Worm (Caenorhabditis elegans) whole organism, mixed stage, embryonic: Measurements from ENCODE around the gene C03H5.7.

Source experiments
- bed-3 ChIP-seq: fragments of 200-800 bp; sonication (Bioruptor generic); optimal IDR thresholded peaks from 3 replicates; lab custom pipeline; 2018; ENCODE audit warnings: mild to moderate bottlenecking, missing genetic modification characterization, moderate library complexity, missing compliant biosample characterization
- blmp-1 ChIP-seq: fragments of 150-350 bp; optimal IDR thresholded peaks from 2 replicates; lab custom pipeline; 2014; ENCODE audit warnings: missing biosample characterization, missing genetic modification characterization
- ceh-39 ChIP-seq: fragments of 150-350 bp; optimal IDR thresholded peaks from 2 replicates; lab custom pipeline; 2014; ENCODE audit warnings: missing biosample characterization, missing genetic modification characterization
- ceh-43 ChIP-seq: fragments of 200-800 bp; sonication (Bioruptor generic); optimal IDR thresholded peaks from 2 replicates; lab custom pipeline; 2018; ENCODE audit warnings: mild to moderate bottlenecking, missing genetic modification characterization, moderate library complexity, missing compliant biosample characterization
- ceh-83 ChIP-seq: fragments of 200-800 bp; sonication (Bioruptor generic); optimal IDR thresholded peaks from 2 replicates; lab custom pipeline; 2018; ENCODE audit warnings: mild to moderate bottlenecking, missing genetic modification characterization, missing compliant biosample characterization
- ces-1 ChIP-seq: fragments of 150-350 bp; optimal IDR thresholded peaks from 2 replicates; lab custom pipeline; 2014; ENCODE audit warnings: missing biosample characterization, missing genetic modification reagents, missing genetic modification characterization
- cnd-1 ChIP-seq: fragments of 200-800 bp; sonication (Bioruptor generic); optimal IDR thresholded peaks from 2 replicates; lab custom pipeline; 2018; ENCODE audit warnings: mild to moderate bottlenecking, missing genetic modification characterization, missing compliant biosample characterization
- drap-1 ChIP-seq: fragments of 200-800 bp; sonication (Bioruptor generic); optimal IDR thresholded peaks from 3 replicates; lab custom pipeline; 2018; ENCODE audit warnings: mild to moderate bottlenecking, missing genetic modification characterization, missing compliant biosample characterization
- elt-1 ChIP-seq: sonication (generic microtip); optimal IDR thresholded peaks from 2 replicates; lab custom pipeline; 2017; ENCODE audit warnings: missing genetic modification characterization, mild to moderate bottlenecking, missing compliant biosample characterization, antibody characterized with exemption, moderate library complexity, borderline replicate concordance; ENCODE audit not compliant: insufficient read depth
- elt-3 ChIP-seq: fragments of 150-350 bp; optimal IDR thresholded peaks from 2 replicates; lab custom pipeline; 2014; ENCODE audit warnings: missing biosample characterization, missing genetic modification characterization
- ham-2 ChIP-seq: fragments of 200-800 bp; sonication (Bioruptor generic); optimal IDR thresholded peaks from 2 replicates; lab custom pipeline; 2018; ENCODE audit warnings: mild to moderate bottlenecking, missing genetic modification characterization, missing compliant biosample characterization
- hlh-1 ChIP-seq: fragments of 150-350 bp; optimal IDR thresholded peaks from 2 replicates; lab custom pipeline; 2014; ENCODE audit warnings: missing biosample characterization, missing genetic modification reagents, missing genetic modification characterization
- lin-13 ChIP-seq: fragments of 150-350 bp; optimal IDR thresholded peaks from 2 replicates; lab custom pipeline; 2014; ENCODE audit warnings: missing biosample characterization, missing genetic modification characterization
- lin-32 ChIP-seq: fragments of 200-800 bp; sonication (Bioruptor generic); optimal IDR thresholded peaks from 2 replicates; lab custom pipeline; 2018; ENCODE audit warnings: mild to moderate bottlenecking, missing genetic modification characterization, missing compliant biosample characterization
- lsy-2 ChIP-seq: fragments of 150-350 bp; optimal IDR thresholded peaks from 2 replicates; lab custom pipeline; 2014; ENCODE audit warnings: missing biosample characterization, missing genetic modification characterization
- mab-5 ChIP-seq: fragments of 150-350 bp; optimal IDR thresholded peaks from 2 replicates; lab custom pipeline; 2014; ENCODE audit warnings: missing biosample characterization, missing genetic modification characterization
- mep-1 ChIP-seq: fragments of 150-350 bp; optimal IDR thresholded peaks from 2 replicates; lab custom pipeline; 2017; ENCODE audit warnings: missing biosample characterization, missing genetic modification reagents, missing genetic modification characterization, inconsistent platforms
- mls-2 ChIP-seq: sonication (generic microtip); optimal IDR thresholded peaks from 2 replicates; lab custom pipeline; 2016; ENCODE audit warnings: mild to moderate bottlenecking, missing genetic modification characterization, moderate library complexity, missing compliant biosample characterization
- nhr-12 ChIP-seq: fragments of 150-350 bp; optimal IDR thresholded peaks from 2 replicates; lab custom pipeline; 2014; ENCODE audit warnings: missing biosample characterization, missing genetic modification characterization
- nhr-237 ChIP-seq: fragments of 150-350 bp; optimal IDR thresholded peaks from 2 replicates; lab custom pipeline; 2014; ENCODE audit warnings: missing biosample characterization, missing genetic modification characterization
- nhr-28 ChIP-seq: fragments of 150-350 bp; optimal IDR thresholded peaks from 2 replicates; lab custom pipeline; 2014; ENCODE audit warnings: missing biosample characterization, missing genetic modification characterization
- nhr-76 ChIP-seq: sonication (generic microtip); optimal IDR thresholded peaks from 2 replicates; lab custom pipeline; 2017; ENCODE audit warnings: missing biosample characterization, missing genetic modification characterization
- pha-4 ChIP-seq: fragments of 150-350 bp; optimal IDR thresholded peaks from 2 replicates; lab custom pipeline; 2018; ENCODE audit warnings: missing biosample characterization, missing genetic modification reagents, missing genetic modification characterization
- sem-2 ChIP-seq: fragments of 200-800 bp; sonication (Bioruptor generic); optimal IDR thresholded peaks from 2 replicates; lab custom pipeline; 2018; ENCODE audit warnings: mild to moderate bottlenecking, missing genetic modification characterization, missing compliant biosample characterization
- snpc-4 ChIP-seq: fragments of 150-350 bp; optimal IDR thresholded peaks from 2 replicates; lab custom pipeline; 2014; ENCODE audit warnings: missing biosample characterization, missing genetic modification characterization
- sptf-1 ChIP-seq: sonication (generic microtip); optimal IDR thresholded peaks from 2 replicates; lab custom pipeline; 2017; ENCODE audit warnings: mild to moderate bottlenecking, missing genetic modification characterization, moderate library complexity, missing compliant biosample characterization
- tbx-8 ChIP-seq: fragments of 200-800 bp; sonication (Bioruptor generic); optimal IDR thresholded peaks from 2 replicates; lab custom pipeline; 2018; ENCODE audit warnings: mild to moderate bottlenecking, missing genetic modification characterization, moderate library complexity, missing compliant biosample characterization
- unc-120 ChIP-seq: sonication (generic microtip); optimal IDR thresholded peaks from 2 replicates; lab custom pipeline; 2017; ENCODE audit warnings: missing genetic modification characterization, missing compliant biosample characterization; ENCODE audit not compliant: poor library complexity, severe bottlenecking
- unc-39 ChIP-seq: fragments of 150-350 bp; optimal IDR thresholded peaks from 2 replicates; lab custom pipeline; 2014; ENCODE audit warnings: missing biosample characterization, missing genetic modification characterization
- unc-62 ChIP-seq: fragments of 150-350 bp; optimal IDR thresholded peaks from 2 replicates; lab custom pipeline; 2014; ENCODE audit warnings: missing biosample characterization, missing genetic modification reagents, missing genetic modification characterization
- zip-8 ChIP-seq: fragments of 150-350 bp; optimal IDR thresholded peaks from 2 replicates; lab custom pipeline; 2014; ENCODE audit warnings: missing biosample characterization, missing genetic modification characterization
- ztf-11 ChIP-seq: fragments of 150-350 bp; optimal IDR thresholded peaks from 2 replicates; lab custom pipeline; 2014; ENCODE audit warnings: missing biosample characterization, missing genetic modification characterization

The C03H5.7 gene

ce11 chrII:370394-370793 lies 9.6 kb upstream of the C03H5.7 start:
- no peak for TF ChIP-seq drap-1 (GFP tag; lab: Kevin White, UChicago)
- no peak for TF ChIP-seq cnd-1 (tag; lab: Kevin White, UChicago)
- TF ChIP-seq unc-120 = no peak
- no peak for TF ChIP-seq tbx-8 (GFP tag; lab: Kevin White, UChicago)
- TF ChIP-seq bed-3 (GFP tag; lab: Kevin White, UChicago) = no peak
- TF ChIP-seq sem-2 = no peak

ce11 chrII:371549-371948 lies 8.5 kb upstream of the C03H5.7 start:
- TF ChIP-seq ceh-39 (tag; lab: Kevin White, UChicago) = no peak
- TF ChIP-seq mab-5 (tag; lab: Kevin White, UChicago) = no peak
- no peak for TF ChIP-seq lin-32
- TF ChIP-seq unc-62 (GFP tag; lab: Kevin White, UChicago) = no peak
- TF ChIP-seq tbx-8 (GFP tag; lab: Kevin White, UChicago) = no peak
- TF ChIP-seq pha-4 (tag; lab: Kevin White, UChicago) = no peak
- TF ChIP-seq nhr-76 = no peak
- TF ChIP-seq nhr-28 = no peak
- no peak for TF ChIP-seq elt-3
- no peak for TF ChIP-seq sptf-1 (tag; lab: Kevin White, UChicago)
- TF ChIP-seq, all 35 proteins: peak for 0

ce11 chrII:372235-372634 lies 7.8 kb upstream of the C03H5.7 start:
- no peak for TF ChIP-seq mls-2 (tag; lab: Kevin White, UChicago)
- TF ChIP-seq snpc-4 (tag; lab: Kevin White, UChicago) = no peak
- no peak for TF ChIP-seq hlh-1 (tag; lab: Kevin White, UChicago)
- no peak for TF ChIP-seq pha-4 (tag; lab: Kevin White, UChicago)
- no peak for TF ChIP-seq ceh-83 (GFP tag; lab: Kevin White, UChicago)
- TF ChIP-seq nhr-28 = no peak
- no peak for TF ChIP-seq bed-3 (GFP tag; lab: Kevin White, UChicago)
- no peak for TF ChIP-seq zip-8
- TF ChIP-seq drap-1 (GFP tag; lab: Kevin White, UChicago) = no peak
- no peak for TF ChIP-seq elt-1 (tag; lab: Kevin White, UChicago)
- no peak for TF ChIP-seq lin-13 (tag; lab: Kevin White, UChicago)
- TF ChIP-seq cnd-1 (tag; lab: Kevin White, UChicago) = no peak
- no peak for TF ChIP-seq lin-32

- no peak for TF ChIP-seq blmp-1 (tag; lab: Kevin White, UChicago)
- TF ChIP-seq nhr-76 = no peak
- no peak for TF ChIP-seq ceh-43 (GFP tag; lab: Kevin White, UChicago)
- TF ChIP-seq nhr-12 (tag; lab: Kevin White, UChicago) = no peak
- TF ChIP-seq pha-4 (tag; lab: Kevin White, UChicago) = no peak
- no peak for TF ChIP-seq lin-32
- no peak for TF ChIP-seq ceh-83 (GFP tag; lab: Kevin White, UChicago)
- TF ChIP-seq lsy-2 = no peak
- TF ChIP-seq mab-5 (tag; lab: Kevin White, UChicago) = no peak
- no peak for TF ChIP-seq nhr-28
- no peak for TF ChIP-seq unc-120
- no peak for TF ChIP-seq ceh-39 (tag; lab: Kevin White, UChicago)
- TF ChIP-seq mls-2 (tag; lab: Kevin White, UChicago) = no peak
- no peak for TF ChIP-seq ztf-11 (tag; lab: Kevin White, UChicago)
- TF ChIP-seq drap-1 (GFP tag; lab: Kevin White, UChicago) = no peak
- TF ChIP-seq nhr-237 (tag; lab: Kevin White, UChicago) = no peak
- no peak for TF ChIP-seq hlh-1 (tag; lab: Kevin White, UChicago)
- no peak for TF ChIP-seq mep-1 (tag; lab: Kevin White, UChicago)
- TF ChIP-seq sptf-1 (tag; lab: Kevin White, UChicago) = no peak
Observed at ce11 chrII:374950-375349, 5.1 kb upstream of the C03H5.7 start, which contains the start of gene C03H5.4. Gene C03H5.4 (plus strand): TSS chrII:375250.

ce11 chrII:378351-378750 lies 1.7 kb upstream of the C03H5.7 start, which contains the start of gene C03H5.9:
Gene C03H5.9 (plus strand): TSS chrII:378651.
- no peak for TF ChIP-seq elt-3
- TF ChIP-seq sem-2 = no peak
- TF ChIP-seq ces-1 = no peak
- TF ChIP-seq unc-39 (tag; lab: Kevin White, UChicago) = no peak
- TF ChIP-seq ham-2 (GFP tag; lab: Kevin White, UChicago) = no peak
- TF ChIP-seq lin-32 = no peak
- no peak for TF ChIP-seq ceh-39 (tag; lab: Kevin White, UChicago)
- no peak for TF ChIP-seq nhr-237 (tag; lab: Kevin White, UChicago)
- no peak for TF ChIP-seq ceh-43 (GFP tag; lab: Kevin White, UChicago)
- TF ChIP-seq nhr-28 = no peak
- no peak for TF ChIP-seq pha-4 (tag; lab: Kevin White, UChicago)
- TF ChIP-seq, all 35 proteins: peak for 0
